Comparison of ENCODE assay signal across 4 worm cellular contexts in the genomic region with DNA sequence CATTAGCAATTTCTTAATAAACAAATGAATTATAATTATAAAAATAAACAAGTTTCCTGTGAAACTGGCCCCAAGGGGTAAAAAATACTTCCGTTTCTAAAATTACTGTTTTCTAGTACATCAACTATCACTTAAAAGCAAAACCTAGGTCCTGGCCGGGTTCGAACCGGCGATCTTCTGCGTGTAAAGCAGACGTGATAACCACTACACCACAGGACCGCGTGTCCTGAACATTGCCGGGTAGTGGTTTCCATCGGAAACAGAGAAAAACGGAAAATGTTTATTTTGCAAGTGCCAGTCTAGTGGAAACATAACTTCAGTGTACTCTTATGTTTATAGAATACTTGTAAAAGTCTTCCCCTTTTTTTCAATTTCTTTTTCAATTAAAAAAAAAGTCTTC.
TF ChIP-seq lines count a peak whose summit lies in the region.

No protein-coding gene starts in this region.

TF ChIP-seq in whole organism, L1 larva, 84 proteins besides CTCF, POLR2A, EP300 and RAD21:
- no peak for TF ChIP-seq nhr-77 (tag; optimal IDR thresholded peaks at IDR 0.05; lab: Kevin White, UChicago)
- peak; percentile 15 for TF ChIP-seq nhr-20 (tag; optimal IDR thresholded peaks at IDR 0.05; lab: Kevin White, UChicago)
- no peak for TF ChIP-seq blmp-1 (tag; optimal IDR thresholded peaks at IDR 0.05; lab: Kevin White, UChicago)
- TF ChIP-seq nhr-90 (tag; optimal IDR thresholded peaks at IDR 0.05; lab: Kevin White, UChicago; ENCODE audit: poor library complexity), result peak; percentile 7
- TF ChIP-seq lin-14 (GFP tag; optimal IDR thresholded peaks at IDR 0.05; lab: Kevin White, UChicago), result no peak

TF ChIP-seq in whole organism, L2 larva, 48 proteins besides CTCF, POLR2A, EP300 and RAD21:
- TF ChIP-seq fos-1 (tag; optimal IDR thresholded peaks at IDR 0.05; lab: Kevin White, UChicago), result peak; percentile 3
- no peak for TF ChIP-seq nhr-6 (tag; optimal IDR thresholded peaks at IDR 0.05; lab: Kevin White, UChicago)

TF ChIP-seq in whole organism, L4 larva, 104 proteins besides CTCF, POLR2A, EP300 and RAD21:
- 0 out of 2 replicates have a peak, but pooled peaks have one; percentile 53 for TF ChIP-seq ceh-44 (GFP tag; IDR thresholded peaks at IDR 0.05; lab: Robert Waterston, UW)
- no peak for TF ChIP-seq nhr-6 (tag; optimal IDR thresholded peaks at IDR 0.05; lab: Kevin White, UChicago)
- no peak for TF ChIP-seq tra-1 (GFP tag; IDR thresholded peaks at IDR 0.05; lab: Robert Waterston, UW)
- no peak for TF ChIP-seq egl-27 (tag; optimal IDR thresholded peaks at IDR 0.05; lab: Kevin White, UChicago)
- peak in 1 of 2 experiments; percentile 37 for TF ChIP-seq daf-16 (GFP tag; optimal IDR thresholded peaks at IDR 0.05; lab: Kevin White, UChicago)
- no peak for TF ChIP-seq daf-16 (tag; optimal IDR thresholded peaks at IDR 0.05; lab: Kevin White, UChicago)
TF ChIP-seq in whole organism, L4 larva: peak in this region for 2.

TF ChIP-seq in whole organism, young adult, 124 proteins besides CTCF, POLR2A, EP300 and RAD21:
- TF ChIP-seq lin-40 (tag; optimal IDR thresholded peaks at IDR 0.05; lab: Kevin White, UChicago) (no peak), madf-6 (GFP tag; IDR thresholded peaks at IDR 0.05; lab: Robert Waterston, UW) (no peak), ztf-28 (GFP tag; IDR thresholded peaks at IDR 0.05; lab: Robert Waterston, UW) (no peak), athp-1 (tag; optimal IDR thresholded peaks at IDR 0.05; lab: Kevin White, UChicago) (no peak), gei-17 (GFP tag; optimal IDR thresholded peaks at IDR 0.05; lab: Kevin White, UChicago) (no peak), lsl-1 (GFP tag; optimal IDR thresholded peaks at IDR 0.05; lab: Kevin White, UChicago) (no peak), lin-35 (GFP tag; optimal IDR thresholded peaks at IDR 0.05; lab: Kevin White, UChicago) (no peak), hlh-12 (tag; optimal IDR thresholded peaks at IDR 0.05; lab: Kevin White, UChicago) (no peak), xnd-1 (tag; optimal IDR thresholded peaks at IDR 0.05; lab: Kevin White, UChicago) (no peak), rpc-1 (optimal IDR thresholded peaks at IDR 0.05; lab: Kevin White, UChicago) (peak; percentile 57), rpc-1 (tag; optimal IDR thresholded peaks at IDR 0.05; lab: Kevin White, UChicago) (peak; percentile 81), F37B4.10 (GFP tag; IDR thresholded peaks at IDR 0.05; lab: Robert Waterston, UW) (no peak), ztf-18 (tag; optimal IDR thresholded peaks at IDR 0.05; lab: Kevin White, UChicago) (peak; percentile 50), hrde-1 (tag; optimal IDR thresholded peaks at IDR 0.05; lab: Kevin White, UChicago; ENCODE audit: borderline replicate concordance) (no peak), snpc-4 (GFP tag; optimal IDR thresholded peaks at IDR 0.05; lab: Kevin White, UChicago) (no peak), snpc-4 (tag; optimal IDR thresholded peaks at IDR 0.05; lab: Kevin White, UChicago) (peak in 1 of 4 experiments; percentile 19), snpc-1.3 (tag; optimal IDR thresholded peaks at IDR 0.05; lab: Kevin White, UChicago; ENCODE audit: insufficient read depth) (peak; percentile 40), mxl-1 (tag; optimal IDR thresholded peaks at IDR 0.05; lab: Kevin White, UChicago) (peak; percentile 29), tbp1 (GFP tag; optimal IDR thresholded peaks at IDR 0.05; lab: Kevin White, UChicago) (peak; percentile 88), nhr-179 (tag; optimal IDR thresholded peaks at IDR 0.05; lab: Kevin White, UChicago) (peak; percentile 21), Y79H2A.3 (GFP tag; conservative IDR thresholded peaks at IDR 0.05; lab: Robert Waterston, UW) (no peak), madf-10 (tag; optimal IDR thresholded peaks at IDR 0.05; lab: Kevin White, UChicago) (no peak), F55B11.4 (tag; optimal IDR thresholded peaks at IDR 0.05; lab: Kevin White, UChicago; ENCODE audit: borderline replicate concordance, insufficient read depth) (no peak), mes-4 (tag; optimal IDR thresholded peaks at IDR 0.05; lab: Kevin White, UChicago) (no peak), ceh-40 (GFP tag; IDR thresholded peaks at IDR 0.05; lab: Robert Waterston, UW) (0 out of 2 replicates have a peak, but pooled peaks have one; percentile 32), F39B2.1 (GFP tag; IDR thresholded peaks at IDR 0.05; lab: Robert Waterston, UW) (no peak), atf-7 (tag; optimal IDR thresholded peaks at IDR 0.05; lab: Kevin White, UChicago) (no peak), ZK185.1 (tag; optimal IDR thresholded peaks at IDR 0.05; lab: Kevin White, UChicago; ENCODE audit: poor library complexity, severe bottlenecking) (peak; percentile 18), madf-3 (GFP tag; IDR thresholded peaks at IDR 0.05; lab: Robert Waterston, UW) (no peak), B0261.1 (tag; optimal IDR thresholded peaks at IDR 0.05; lab: Kevin White, UChicago) (peak; percentile 66), ceh-27 (GFP tag; optimal IDR thresholded peaks at IDR 0.05; lab: Kevin White, UChicago) (peak; percentile 1), F22D6.2 (tag; optimal IDR thresholded peaks at IDR 0.05; lab: Kevin White, UChicago) (no peak), F23B12.7 (tag; optimal IDR thresholded peaks at IDR 0.05; lab: Kevin White, UChicago; ENCODE audit: insufficient read depth) (peak; percentile 51), tlf-1 (GFP tag; optimal IDR thresholded peaks at IDR 0.05; lab: Kevin White, UChicago) (no peak), let-526 (GFP tag; IDR thresholded peaks at IDR 0.05; lab: Robert Waterston, UW) (no peak)
TF ChIP-seq in whole organism, young adult: peak in this region for 12.
